Worm (Caenorhabditis elegans) whole organism, L4 larva: ENCODE data around the gene Y102A5C.27.

ENCODE experiments used
- egl-27 ChIP-seq: sonication (generic microtip); optimal IDR thresholded peaks from 3 replicates; lab custom pipeline; 2017; ENCODE audit warnings: missing biosample characterization, missing genetic modification reagents, missing genetic modification characterization
- ztf-11 ChIP-seq: fragments of 150-350 bp; optimal IDR thresholded peaks from 2 replicates; lab custom pipeline; 2014; ENCODE audit warnings: missing biosample characterization, missing genetic modification characterization

DNA sequence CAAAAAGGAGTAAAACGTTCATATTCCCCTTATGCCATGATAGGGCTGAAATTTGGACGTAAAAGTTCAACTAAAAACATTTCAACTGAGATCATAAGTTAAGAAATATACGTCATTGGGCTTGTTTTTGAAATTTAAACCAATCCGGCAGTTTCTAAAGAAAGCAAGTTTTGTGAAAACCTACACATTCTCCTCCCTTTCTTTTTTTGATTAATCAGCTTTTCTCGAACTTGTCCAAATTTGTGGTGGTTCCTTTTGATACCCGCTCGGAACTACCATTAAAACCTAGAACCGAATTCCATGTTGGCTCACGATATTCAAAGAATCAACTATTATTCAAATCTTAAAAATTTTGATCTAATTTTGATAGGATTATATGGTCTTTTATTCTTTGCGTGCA lies 8.1 kb downstream of the Y102A5C.27 start, which contains the start of gene srz-54:
- TF ChIP-seq ztf-11 (tag; lab: Kevin White, UChicago) (no peak), egl-27 (tag; lab: Kevin White, UChicago) (no peak)
